Worm (Caenorhabditis elegans) whole organism, late embryonic: ENCODE data around the gene sdz-24.

Experiments
- C08G9.2 ChIP-seq: sonication (generic microtip); optimal IDR thresholded peaks from 2 replicates; lab custom pipeline; 2016; ENCODE audit warnings: mild to moderate bottlenecking, missing genetic modification characterization, moderate library complexity, missing compliant biosample characterization
- F13H6.1 ChIP-seq: sonication (generic microtip); optimal IDR thresholded peaks from 2 replicates; lab custom pipeline; 2016; ENCODE audit warnings: missing genetic modification characterization, missing compliant biosample characterization
- ahr-1 ChIP-seq: sonication (generic microtip); optimal IDR thresholded peaks from 2 replicates; lab custom pipeline; 2016; ENCODE audit warnings: missing genetic modification characterization, missing compliant biosample characterization
- ama-1 ChIP-seq: fragments of 150-350 bp; optimal IDR thresholded peaks from 2 replicates; lab custom pipeline; 2014
- ceh-14 ChIP-seq: sonication (generic microtip); optimal IDR thresholded peaks from 2 replicates; lab custom pipeline; 2016; ENCODE audit warnings: missing genotype, missing genetic modification characterization, missing compliant biosample characterization
- ceh-18 ChIP-seq: sonication (generic microtip); optimal IDR thresholded peaks from 2 replicates; lab custom pipeline; 2016; ENCODE audit warnings: missing genetic modification characterization, missing compliant biosample characterization
- ceh-22 ChIP-seq: sonication (generic microtip); optimal IDR thresholded peaks from 2 replicates; lab custom pipeline; 2017; ENCODE audit warnings: missing biosample characterization, missing genetic modification characterization
- ceh-24 ChIP-seq: sonication (generic microtip); optimal IDR thresholded peaks from 2 replicates; lab custom pipeline; 2016; ENCODE audit warnings: mild to moderate bottlenecking, missing genetic modification characterization, missing compliant biosample characterization
- elt-4 ChIP-seq: sonication (generic microtip); optimal IDR thresholded peaks from 2 replicates; lab custom pipeline; 2016; ENCODE audit warnings: missing genetic modification characterization, missing compliant biosample characterization
- fkh-10 ChIP-seq: fragments of 150-350 bp; optimal IDR thresholded peaks from 2 replicates; lab custom pipeline; 2014; ENCODE audit warnings: missing biosample characterization, missing genetic modification reagents, missing genetic modification characterization
- mec-3 ChIP-seq: sonication (generic microtip); optimal IDR thresholded peaks from 2 replicates; lab custom pipeline; 2016; ENCODE audit warnings: borderline replicate concordance, missing genetic modification characterization, missing compliant biosample characterization
- odd-2 ChIP-seq: sonication (generic microtip); optimal IDR thresholded peaks from 2 replicates; lab custom pipeline; 2017; ENCODE audit warnings: antibody characterized with exemption, mild to moderate bottlenecking, missing genetic modification characterization, missing compliant biosample characterization
- pax-1 ChIP-seq: fragments of 150-350 bp; optimal IDR thresholded peaks from 2 replicates; lab custom pipeline; 2014; ENCODE audit warnings: missing biosample characterization, missing genetic modification characterization
- pha-4 ChIP-seq: fragments of 150-350 bp; optimal IDR thresholded peaks from 2 replicates; lab custom pipeline; 2018; ENCODE audit warnings: missing biosample characterization, missing genetic modification reagents, missing genetic modification characterization
- sox-4 ChIP-seq: sonication (generic microtip); optimal IDR thresholded peaks from 2 replicates; lab custom pipeline; 2017; ENCODE audit warnings: mild to moderate bottlenecking, missing genetic modification characterization, inconsistent platforms, missing compliant biosample characterization
- syd-9 ChIP-seq: sonication (generic microtip); optimal IDR thresholded peaks from 2 replicates; lab custom pipeline; 2016; ENCODE audit warnings: mild to moderate bottlenecking, missing genetic modification characterization, moderate library complexity, missing compliant biosample characterization

Gene sdz-24

ce11 chrII:701371-702139 is 43.1 kb downstream of the sdz-24 start, which contains the start of gene thoc-1:
thoc-1 (plus strand) TSS chrII:702107.
- TF ChIP-seq ceh-14 (tag; lab: Kevin White, UChicago): no peak

- TF ChIP-seq ahr-1 (tag; lab: Kevin White, UChicago) (no peak), pax-1 (tag; lab: Kevin White, UChicago) (no peak), F13H6.1 (tag; lab: Kevin White, UChicago) (no peak), elt-4 (no peak), pha-4 (tag; lab: Kevin White, UChicago) (no peak), ama-1 (no peak), ceh-22 (tag; lab: Kevin White, UChicago) (no peak), syd-9 (no peak), mec-3 (no peak), sox-4 (tag; lab: Kevin White, UChicago) (no peak), ceh-18 (tag; lab: Kevin White, UChicago) (no peak), fkh-10 (no peak), ceh-24 (tag; lab: Kevin White, UChicago) (no peak), C08G9.2 (tag; lab: Kevin White, UChicago) (no peak), odd-2 (no peak)
These were observed 50.6 kb downstream of the sdz-24 start, which contains the start of gene T02H6.1 for ce11 chrII:709081-709480. T02H6.1 (plus strand) TSS chrII:709381.
